Worm (Caenorhabditis elegans) whole organism, early embryonic: Measurements from ENCODE around the gene R06F6.8.

Source experiments
- ama-1 ChIP-seq: fragments of 150-350 bp; optimal IDR thresholded peaks from 2 replicates; lab custom pipeline; 2014
- ceh-13 ChIP-seq: fragments of 200-800 bp; sonication (Bioruptor generic); optimal IDR thresholded peaks from 2 replicates; lab custom pipeline; 2018; ENCODE audit warnings: mild to moderate bottlenecking, missing genetic modification characterization, missing compliant biosample characterization
- ceh-36 ChIP-seq: sonication (generic microtip); optimal IDR thresholded peaks from 2 replicates; lab custom pipeline; 2016; ENCODE audit warnings: missing genetic modification characterization, inconsistent platforms, missing compliant biosample characterization
- ets-7 ChIP-seq: sonication (generic microtip); optimal IDR thresholded peaks from 2 replicates; lab custom pipeline; 2016; ENCODE audit warnings: missing genotype, missing genetic modification characterization, missing compliant biosample characterization
- hmbx-1 ChIP-seq: sonication (generic microtip); optimal IDR thresholded peaks from 2 replicates; lab custom pipeline; 2016; ENCODE audit warnings: mild to moderate bottlenecking, missing genetic modification characterization, missing compliant biosample characterization
- hmg-4 ChIP-seq: fragments of 200-800 bp; sonication (Bioruptor generic); optimal IDR thresholded peaks from 2 replicates; lab custom pipeline; 2018; ENCODE audit warnings: mild to moderate bottlenecking, missing genetic modification characterization, missing compliant biosample characterization
- pes-1 ChIP-seq: fragments of 200-800 bp; sonication (Bioruptor generic); IDR thresholded peaks from 2 replicates; pipeline ENCODE4 v1.3.6; 2022; ENCODE audit warnings: missing genetic modification reagents, missing genetic modification characterization, missing compliant biosample characterization
- tbx-11 ChIP-seq: fragments of 200-800 bp; sonication (Bioruptor generic); IDR thresholded peaks from 2 replicates; pipeline ENCODE4 v1.3.6; 2022; ENCODE audit warnings: missing genetic modification characterization, missing compliant biosample characterization
- tbx-37 ChIP-seq: fragments of 200-800 bp; sonication (Bioruptor generic); conservative IDR thresholded peaks from 2 replicates; pipeline ENCODE4 v1.3.6; 2022; ENCODE audit warnings: missing genetic modification reagents, missing genetic modification characterization, missing compliant biosample characterization
- tra-4 ChIP-seq: sonication (generic microtip); optimal IDR thresholded peaks from 2 replicates; lab custom pipeline; 2017; ENCODE audit warnings: missing genetic modification characterization, missing compliant biosample characterization

DNA sequence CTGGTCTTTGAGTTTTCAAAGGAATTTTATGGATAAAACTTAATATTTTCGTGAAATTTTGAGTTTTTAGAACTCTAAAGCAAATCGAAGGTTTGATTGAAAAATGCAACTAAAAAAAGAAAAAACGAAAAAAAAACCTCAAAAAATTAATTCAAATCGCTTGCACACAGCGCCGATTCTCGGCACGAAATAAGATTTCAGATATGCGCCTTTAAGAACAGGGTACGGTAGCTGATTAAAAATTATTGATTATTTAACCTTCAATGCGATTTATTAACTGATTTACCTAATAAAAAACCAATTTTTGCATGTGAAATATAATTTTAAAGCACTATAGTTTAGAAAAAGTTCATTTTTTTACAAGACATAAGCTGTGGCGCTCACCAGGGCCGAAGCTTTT is 33.1 kb upstream of the R06F6.8 start:
- TF ChIP-seq ceh-13 (GFP tag; lab: Kevin White, UChicago) (no peak), tbx-37 (no peak), ceh-36 (tag; lab: Kevin White, UChicago) (no peak), ama-1 (lab: Kevin White, UChicago) (no peak), hmg-4 (GFP tag; lab: Kevin White, UChicago) (no peak), ets-7 (tag; lab: Kevin White, UChicago) (no peak), pes-1 (GFP tag; lab: Robert Waterston, UW) (no peak), tbx-11 (GFP tag; lab: Robert Waterston, UW) (no peak), hmbx-1 (tag; lab: Kevin White, UChicago) (no peak), tra-4 (tag; lab: Kevin White, UChicago) (no peak)
